Worm (Caenorhabditis elegans) whole organism, L2 larva: ENCODE results near the gene C05E11.6.

Experiments
- C34F6.9 ChIP-seq: fragments of 150-350 bp; optimal IDR thresholded peaks from 2 replicates; lab custom pipeline; 2014; ENCODE audit warnings: missing biosample characterization, missing genetic modification characterization
- unc-55 ChIP-seq: fragments of 150-350 bp; sonication (generic microtip); optimal IDR thresholded peaks from 3 replicates; lab custom pipeline; 2014; ENCODE audit warnings: missing biosample characterization, missing genetic modification reagents, missing genetic modification characterization
- unc-62 ChIP-seq: fragments of 150-350 bp; optimal IDR thresholded peaks from 2 replicates; lab custom pipeline; 2014; ENCODE audit warnings: missing biosample characterization, missing genetic modification reagents, missing genetic modification characterization
- ztf-11 ChIP-seq: sonication (generic microtip); optimal IDR thresholded peaks from 2 replicates; lab custom pipeline; 2017; ENCODE audit warnings: missing biosample characterization, missing genetic modification characterization

DNA sequence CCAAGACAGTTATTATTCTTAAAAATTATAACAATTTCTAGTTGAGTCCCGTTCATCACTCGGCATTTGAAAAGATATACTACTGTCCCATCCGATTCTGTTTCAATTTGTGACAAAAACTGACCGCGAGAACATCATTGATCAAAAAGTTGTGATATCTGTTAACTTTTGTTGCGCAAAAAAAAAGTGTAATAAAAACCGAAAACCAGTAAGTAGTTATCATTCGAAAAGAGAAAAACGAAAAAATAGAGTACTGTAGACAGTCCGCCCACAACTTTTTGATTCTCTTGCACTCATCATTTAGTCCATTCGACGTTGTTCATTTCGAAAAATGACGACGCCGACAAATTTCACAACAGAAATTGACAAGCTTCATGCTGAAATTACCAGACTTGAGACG, 9.2 kb downstream of the C05E11.6 start, which contains the start of gene amt-1:
- no peak for TF ChIP-seq unc-55
- TF ChIP-seq C34F6.9 (tag; lab: Kevin White, UChicago): no peak
- no peak for TF ChIP-seq unc-62
- TF ChIP-seq ztf-11 (tag; lab: Kevin White, UChicago): no peak
